Fruit fly (Drosophila melanogaster): ENCODE data around the gene CG18558.

The CG18558 gene

dm6 chr2L:2878859-2879258 is 34.5 kb upstream of the CG18558 start, which contains the start of gene RabGGTb (continued):
- TF ChIP-seq gem (tag; optimal IDR thresholded peaks at IDR 0.05) (peak; percentile 51), Atf3 (GFP tag; optimal IDR thresholded peaks at IDR 0.05) (peak; percentile 17), CrebB (tag; optimal IDR thresholded peaks at IDR 0.05) (peak; percentile 40), ATbp (GFP tag; optimal IDR thresholded peaks at IDR 0.05) (peak; percentile 17), chinmo (GFP tag; IDR thresholded peaks at IDR 0.05; ENCODE audit: partially characterized antibody) (no peak), Dp (GFP tag; optimal IDR thresholded peaks at IDR 0.05) (no peak), CG43689 (GFP tag; IDR thresholded peaks at IDR 0.05) (peak; percentile 50; the same call in 1 of the 2 replicates), CG14441 (GFP tag; IDR thresholded peaks at IDR 0.05) (peak; percentile 79), CG8359 (GFP tag; optimal IDR thresholded peaks at IDR 0.05; ENCODE audit: borderline replicate concordance) (no peak), Hr78 (GFP tag; optimal IDR thresholded peaks at IDR 0.05) (no peak), CG11695 (GFP tag; IDR thresholded peaks at IDR 0.05) (peak; percentile 64; the same call in 2 of the 3 replicates), tna (GFP tag; IDR thresholded peaks at IDR 0.05; ENCODE audit: partially characterized antibody) (no peak; the same call in 1 of the 2 replicates), D19B (GFP tag; optimal IDR thresholded peaks at IDR 0.05) (no peak), CG16813 (GFP tag; IDR thresholded peaks at IDR 0.05; ENCODE audit: partially characterized antibody) (0 out of 3 replicates have a peak, but pooled peaks have one; percentile 17), CG17328 (GFP tag; IDR thresholded peaks at IDR 0.05) (peak; percentile 69), ssp (GFP tag; IDR thresholded peaks at IDR 0.05) (peak; percentile 42), sc (optimal IDR thresholded peaks at IDR 0.05) (no peak), sc (GFP tag; optimal IDR thresholded peaks at IDR 0.05) (no peak), CG4854 (GFP tag; optimal IDR thresholded peaks at IDR 0.05) (peak; percentile 95), sim (GFP tag; IDR thresholded peaks at IDR 0.05) (no peak), her (GFP tag; optimal IDR thresholded peaks at IDR 0.05) (peak; percentile 24), MBD-R2 (GFP tag; IDR thresholded peaks at IDR 0.05) (peak; percentile 98), Usf (GFP tag; optimal IDR thresholded peaks at IDR 0.05) (no peak), CG31388 (GFP tag; optimal IDR thresholded peaks at IDR 0.05) (no peak), CG6765 (GFP tag; optimal IDR thresholded peaks at IDR 0.05) (peak; percentile 28), CG8478 (optimal IDR thresholded peaks at IDR 0.05) (no peak), mam (GFP tag; optimal IDR thresholded peaks at IDR 0.05) (peak; percentile 74), tgo (GFP tag; IDR thresholded peaks at IDR 0.05) (peak; percentile 75), Dref (GFP tag; IDR thresholded peaks at IDR 0.05) (peak; percentile 41), Optix (GFP tag; IDR thresholded peaks at IDR 0.05) (peak; percentile 59; the same call in 1 of the 3 replicates), Mrtf (GFP tag; IDR thresholded peaks at IDR 0.05) (peak; percentile 66; the same call in 2 of the 3 replicates), inv (GFP tag; IDR thresholded peaks at IDR 0.05; ENCODE audit: partially characterized antibody) (no peak), Chrac-16 (GFP tag; optimal IDR thresholded peaks at IDR 0.05) (peak; percentile 47), CG9727 (GFP tag; optimal IDR thresholded peaks at IDR 0.05) (peak; percentile 57), cg (GFP tag; optimal IDR thresholded peaks at IDR 0.05) (no peak), slou (GFP tag; optimal IDR thresholded peaks at IDR 0.05) (no peak), Tbp (GFP tag; optimal IDR thresholded peaks at IDR 0.05) (no peak), CG11247 (GFP tag; IDR thresholded peaks at IDR 0.05) (peak; percentile 73), CG16815 (GFP tag; optimal IDR thresholded peaks at IDR 0.05) (no peak), jigr1 (GFP tag; IDR thresholded peaks at IDR 0.05) (no peak), CG10209 (GFP tag; optimal IDR thresholded peaks at IDR 0.05) (peak; percentile 41), crp (GFP tag; optimal IDR thresholded peaks at IDR 0.05) (peak; percentile 99 to 100), Med (GFP tag) (peak; percentile 95), CG12219 (GFP tag; optimal IDR thresholded peaks at IDR 0.05) (peak; percentile 41), CG9609 (GFP tag; optimal IDR thresholded peaks at IDR 0.05) (peak; percentile 5), ac (GFP tag; optimal IDR thresholded peaks at IDR 0.05) (no peak), CG15696 (tag; optimal IDR thresholded peaks at IDR 0.05) (peak; percentile 12), sna (GFP tag; IDR thresholded peaks at IDR 0.05; ENCODE audit: partially characterized antibody) (peak; percentile 30; the same call in 1 of the 2 replicates), CG34376 (GFP tag; optimal IDR thresholded peaks at IDR 0.05) (peak; percentile 46), CG17912 (GFP tag; optimal IDR thresholded peaks at IDR 0.05) (no peak), CG12236 (GFP tag; optimal IDR thresholded peaks at IDR 0.05) (no peak)
